Worm (Caenorhabditis elegans) whole organism, L1 larva: Measurements from ENCODE around the gene nrde-4.
"Not testable (repeated sequence)": the region's sequence is repeated elsewhere in the genome, so short reads cannot be mapped to it uniquely, and the experiment has no call there.

Experiments
- fkh-10 ChIP-seq: sonication (generic microtip); optimal IDR thresholded peaks from 2 replicates; lab custom pipeline; 2017; ENCODE audit warnings: missing biosample characterization, missing genetic modification reagents, missing genetic modification characterization
- lin-39 ChIP-seq: fragments of 150-350 bp; optimal IDR thresholded peaks from 2 replicates; lab custom pipeline; 2014; ENCODE audit warnings: missing biosample characterization, missing genetic modification reagents, missing genetic modification characterization
- nhr-76 ChIP-seq: sonication (generic microtip); optimal IDR thresholded peaks from 2 replicates; lab custom pipeline; 2017; ENCODE audit warnings: missing biosample characterization, missing genetic modification characterization

DNA sequence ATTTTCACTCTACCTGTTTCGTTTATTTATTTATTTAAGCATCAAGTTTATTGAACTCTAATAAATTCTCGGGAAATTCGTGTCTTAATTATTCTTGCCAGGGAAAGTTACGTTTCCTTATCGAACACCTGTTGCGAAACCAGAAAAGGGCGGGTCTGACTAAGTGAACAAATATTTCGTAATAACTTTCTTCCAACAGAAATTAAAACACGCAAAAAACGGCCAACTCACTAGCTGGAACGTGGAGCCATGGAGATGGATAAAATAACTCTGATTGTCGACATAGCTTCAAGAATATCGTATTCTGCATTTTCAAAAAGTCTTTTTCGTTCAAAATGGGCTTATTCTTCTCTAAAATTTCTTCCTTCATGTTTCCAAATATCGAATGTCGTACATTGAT is 19.5 kb downstream of the nrde-4 start, which contains the start of gene warf-1:
- not testable (repeated sequence) for TF ChIP-seq lin-39; fkh-10 (GFP tag; lab: Kevin White, UChicago); nhr-76 (tag; lab: Kevin White, UChicago)
